Worm (Caenorhabditis elegans) whole organism, young adult: ENCODE results near the gene F16F9.4.
A peak's percentile ranks its signal among the peaks of the same experiment; 100 is the strongest.

Experiments used
- B0035.1 ChIP-seq: sonication (generic microtip); optimal IDR thresholded peaks from 2 replicates; lab custom pipeline; 2016; ENCODE audit warnings: missing genetic modification characterization, mild to moderate bottlenecking, missing compliant biosample characterization, missing genotype, missing genetic modification reagents
- B0261.1 ChIP-seq: sonication (generic microtip); optimal IDR thresholded peaks from 2 replicates; lab custom pipeline; 2016; ENCODE audit warnings: mild to moderate bottlenecking, missing genetic modification characterization, moderate library complexity, missing compliant biosample characterization
- C06A6.2 ChIP-seq: fragments of 200-800 bp; sonication (Bioruptor generic); conservative IDR thresholded peaks from 2 replicates; pipeline ENCODE4 v1.3.6; 2022; ENCODE audit warnings: missing genetic modification characterization, missing compliant biosample characterization
- C17E4.6 ChIP-seq: fragments of 200-800 bp; sonication (Bioruptor generic); IDR thresholded peaks from 2 replicates; pipeline ENCODE4 v1.3.6; 2022; ENCODE audit warnings: missing genetic modification reagents, missing genetic modification characterization, missing compliant biosample characterization
- D2030.7 ChIP-seq: fragments of 200-800 bp; sonication (Bioruptor generic); IDR thresholded peaks from 2 replicates; pipeline ENCODE4 v1.3.6; 2022; ENCODE audit warnings: missing genetic modification reagents, missing genetic modification characterization, missing compliant biosample characterization
- F33H1.4 ChIP-seq: fragments of 200-800 bp; sonication (Bioruptor generic); IDR thresholded peaks from 2 replicates; pipeline ENCODE4 v1.3.6; 2022; ENCODE audit warnings: missing genetic modification reagents, missing genetic modification characterization, missing compliant biosample characterization
- T26A5.8 ChIP-seq: sonication (generic microtip); optimal IDR thresholded peaks from 2 replicates; lab custom pipeline; 2016; ENCODE audit warnings: missing genetic modification characterization, missing compliant biosample characterization
- Y67H2A.10 ChIP-seq: fragments of 200-800 bp; sonication (Bioruptor generic); conservative IDR thresholded peaks from 2 replicates; pipeline ENCODE4 v1.3.6; 2022; ENCODE audit warnings: missing genetic modification reagents, missing genetic modification characterization, missing compliant biosample characterization
- Y95B8A.8 ChIP-seq: fragments of 200-800 bp; sonication (Bioruptor generic); IDR thresholded peaks from 2 replicates; pipeline ENCODE4 v1.3.6; 2022; ENCODE audit warnings: missing genetic modification reagents, missing genetic modification characterization, missing compliant biosample characterization
- ZK185.1 ChIP-seq: sonication (generic microtip); optimal IDR thresholded peaks from 2 replicates; lab custom pipeline; 2016; ENCODE audit warnings: mild to moderate bottlenecking, missing genetic modification characterization, missing compliant biosample characterization; ENCODE audit not compliant: poor library complexity, severe bottlenecking
- akir-1 ChIP-seq: fragments of 200-800 bp; sonication (Bioruptor generic); optimal IDR thresholded peaks from 2 replicates; lab custom pipeline; 2018; ENCODE audit warnings: mild to moderate bottlenecking, missing genetic modification characterization, moderate library complexity, missing compliant biosample characterization
- ama-1 ChIP-seq, 3 experiments: fragments of 150-350 bp in 1 of 3; sonication (generic microtip) in 2 of 3; optimal IDR thresholded peaks; 2 replicates each; lab custom pipeline; 2014 to 2018; ENCODE audit warnings: missing biosample characterization in 2 of 3, missing genetic modification characterization in 2 of 3, missing genetic modification reagents in 2 of 3
- aptf-2 ChIP-seq: fragments of 200-800 bp; sonication (Bioruptor generic); conservative IDR thresholded peaks from 2 replicates; pipeline ENCODE4 v1.3.6; 2022; ENCODE audit warnings: missing genetic modification reagents, missing genetic modification characterization, missing compliant biosample characterization
- atf-7 ChIP-seq: sonication (generic microtip); optimal IDR thresholded peaks from 2 replicates; lab custom pipeline; 2017; ENCODE audit warnings: mild to moderate bottlenecking, missing genetic modification characterization, missing compliant biosample characterization
- athp-1 ChIP-seq: sonication (generic microtip); optimal IDR thresholded peaks from 2 replicates; lab custom pipeline; 2017; ENCODE audit warnings: mild to moderate bottlenecking, missing genetic modification characterization, missing compliant biosample characterization
- ccch-3 ChIP-seq: fragments of 200-800 bp; sonication (Bioruptor generic); optimal IDR thresholded peaks from 2 replicates; lab custom pipeline; 2018; ENCODE audit warnings: mild to moderate bottlenecking, missing genetic modification characterization, missing compliant biosample characterization
- ceh-100 ChIP-seq: fragments of 200-800 bp; sonication (Bioruptor generic); IDR thresholded peaks from 2 replicates; pipeline ENCODE4 v1.3.6; 2022; ENCODE audit warnings: missing genetic modification reagents, missing genetic modification characterization, missing compliant biosample characterization
- ceh-27 ChIP-seq: fragments of 200-800 bp; sonication (Bioruptor generic); optimal IDR thresholded peaks from 2 replicates; lab custom pipeline; 2018; ENCODE audit warnings: mild to moderate bottlenecking, missing genetic modification characterization, moderate library complexity, missing compliant biosample characterization
- ceh-58 ChIP-seq: fragments of 200-800 bp; sonication (Bioruptor generic); IDR thresholded peaks from 2 replicates; pipeline ENCODE4 v1.3.6; 2022; ENCODE audit warnings: missing genetic modification characterization, missing compliant biosample characterization
- chd-7 ChIP-seq: sonication (generic microtip); optimal IDR thresholded peaks from 2 replicates; lab custom pipeline; 2016; ENCODE audit warnings: mild to moderate bottlenecking, missing genetic modification characterization, moderate library complexity, missing compliant biosample characterization
- dox-1 ChIP-seq: fragments of 200-800 bp; sonication (Bioruptor generic); IDR thresholded peaks from 2 replicates; pipeline ENCODE4 v1.3.6; 2022; ENCODE audit warnings: missing genetic modification reagents, missing genetic modification characterization, missing compliant biosample characterization
- dpff-1 ChIP-seq: sonication (generic microtip); optimal IDR thresholded peaks from 2 replicates; lab custom pipeline; 2017; ENCODE audit warnings: mild to moderate bottlenecking, missing genetic modification characterization, missing compliant biosample characterization
- ekl-4 ChIP-seq: fragments of 200-800 bp; sonication (Bioruptor generic); IDR thresholded peaks from 2 replicates; pipeline ENCODE4 v1.3.6; 2022; ENCODE audit warnings: missing genetic modification reagents, missing genetic modification characterization, missing compliant biosample characterization
- him-1 ChIP-seq: sonication (generic microtip); optimal IDR thresholded peaks from 2 replicates; lab custom pipeline; 2016; ENCODE audit warnings: missing genotype, missing genetic modification reagents, missing genetic modification characterization, missing compliant biosample characterization
- hlh-12 ChIP-seq: sonication (generic microtip); optimal IDR thresholded peaks from 2 replicates; lab custom pipeline; 2016; ENCODE audit warnings: missing genetic modification characterization, missing compliant biosample characterization
- hlh-26 ChIP-seq: fragments of 200-800 bp; sonication (Bioruptor generic); conservative IDR thresholded peaks from 2 replicates; pipeline ENCODE4 v1.3.6; 2022; ENCODE audit warnings: missing genetic modification reagents, missing genetic modification characterization, missing compliant biosample characterization
- hmg-1.2 ChIP-seq: fragments of 200-800 bp; sonication (Bioruptor generic); IDR thresholded peaks from 2 replicates; pipeline ENCODE4 v1.3.6; 2022; ENCODE audit warnings: missing genetic modification reagents, missing genetic modification characterization, missing compliant biosample characterization
- let-526 ChIP-seq: fragments of 200-800 bp; sonication (Bioruptor generic); IDR thresholded peaks from 2 replicates; pipeline ENCODE4 v1.3.6; 2022; ENCODE audit warnings: missing genetic modification reagents, missing genetic modification characterization, missing compliant biosample characterization
- lin-26 ChIP-seq: fragments of 200-800 bp; sonication (Bioruptor generic); IDR thresholded peaks from 2 replicates; pipeline ENCODE4 v1.3.6; 2022; ENCODE audit warnings: missing genetic modification reagents, missing genetic modification characterization, missing compliant biosample characterization
- lin-54 ChIP-seq: fragments of 200-800 bp; sonication (Bioruptor generic); optimal IDR thresholded peaks from 2 replicates; lab custom pipeline; 2018; ENCODE audit warnings: mild to moderate bottlenecking, missing genetic modification characterization, missing compliant biosample characterization
- lir-1 ChIP-seq: fragments of 200-800 bp; sonication (Bioruptor generic); conservative IDR thresholded peaks from 2 replicates; pipeline ENCODE4 v1.3.6; 2022; ENCODE audit warnings: missing genetic modification reagents, missing genetic modification characterization, missing compliant biosample characterization
- lsl-1 ChIP-seq: fragments of 200-800 bp; sonication (Bioruptor generic); optimal IDR thresholded peaks from 2 replicates; lab custom pipeline; 2018; ENCODE audit warnings: mild to moderate bottlenecking, missing genetic modification characterization, moderate library complexity, missing compliant biosample characterization
- lsy-27 ChIP-seq: sonication (generic microtip); optimal IDR thresholded peaks from 2 replicates; lab custom pipeline; 2017; ENCODE audit warnings: missing genetic modification characterization, mild to moderate bottlenecking, missing compliant biosample characterization, antibody characterized with exemption, missing genotype, borderline replicate concordance; ENCODE audit not compliant: insufficient read depth
- mel-28 ChIP-seq: sonication (generic microtip); optimal IDR thresholded peaks from 2 replicates; lab custom pipeline; 2016; ENCODE audit warnings: borderline replicate concordance, mild to moderate bottlenecking, missing genetic modification characterization, missing compliant biosample characterization
- mes-4 ChIP-seq: sonication (generic microtip); optimal IDR thresholded peaks from 2 replicates; lab custom pipeline; 2016; ENCODE audit warnings: missing genotype, missing genetic modification characterization, missing compliant biosample characterization
- nhr-80 ChIP-seq: sonication (generic microtip); optimal IDR thresholded peaks from 2 replicates; lab custom pipeline; 2016; ENCODE audit warnings: missing genetic modification characterization, missing compliant biosample characterization
- nhr-90 ChIP-seq: sonication (generic microtip); optimal IDR thresholded peaks from 2 replicates; lab custom pipeline; 2016; ENCODE audit warnings: missing genotype, mild to moderate bottlenecking, missing genetic modification characterization, missing compliant biosample characterization
- unc-130 ChIP-seq: sonication (generic microtip); optimal IDR thresholded peaks from 2 replicates; lab custom pipeline; 2016; ENCODE audit warnings: missing genetic modification reagents, missing genetic modification characterization, missing compliant biosample characterization
- zfh-2 ChIP-seq: fragments of 200-800 bp; sonication (Bioruptor generic); conservative IDR thresholded peaks from 2 replicates; pipeline ENCODE4 v1.3.6; 2022; ENCODE audit warnings: missing genetic modification reagents, missing genetic modification characterization, missing compliant biosample characterization
- zim-3 ChIP-seq: sonication (generic microtip); optimal IDR thresholded peaks from 2 replicates; lab custom pipeline; 2017; ENCODE audit warnings: mild to moderate bottlenecking, missing genetic modification characterization, moderate library complexity, missing compliant biosample characterization
- ztf-18 ChIP-seq: sonication (generic microtip); optimal IDR thresholded peaks from 2 replicates; lab custom pipeline; 2016; ENCODE audit warnings: missing genotype, mild to moderate bottlenecking, missing genetic modification characterization, missing compliant biosample characterization
- ztf-25 ChIP-seq: fragments of 200-800 bp; sonication (Bioruptor generic); IDR thresholded peaks from 2 replicates; pipeline ENCODE4 v1.3.6; 2022; ENCODE audit warnings: missing genetic modification reagents, missing genetic modification characterization, missing compliant biosample characterization
- ztf-26 ChIP-seq: sonication (generic microtip); optimal IDR thresholded peaks from 2 replicates; lab custom pipeline; 2017; ENCODE audit warnings: missing genetic modification characterization, missing compliant biosample characterization
- ztf-3 ChIP-seq: fragments of 200-800 bp; sonication (Bioruptor generic); optimal IDR thresholded peaks from 2 replicates; lab custom pipeline; 2018; ENCODE audit warnings: mild to moderate bottlenecking, missing genetic modification characterization, missing compliant biosample characterization
- ztf-6 ChIP-seq: fragments of 200-800 bp; sonication (Bioruptor generic); IDR thresholded peaks from 2 replicates; pipeline ENCODE4 v1.3.6; 2022; ENCODE audit warnings: missing genetic modification reagents, missing genetic modification characterization, missing compliant biosample characterization

The F16F9.4 gene

DNA sequence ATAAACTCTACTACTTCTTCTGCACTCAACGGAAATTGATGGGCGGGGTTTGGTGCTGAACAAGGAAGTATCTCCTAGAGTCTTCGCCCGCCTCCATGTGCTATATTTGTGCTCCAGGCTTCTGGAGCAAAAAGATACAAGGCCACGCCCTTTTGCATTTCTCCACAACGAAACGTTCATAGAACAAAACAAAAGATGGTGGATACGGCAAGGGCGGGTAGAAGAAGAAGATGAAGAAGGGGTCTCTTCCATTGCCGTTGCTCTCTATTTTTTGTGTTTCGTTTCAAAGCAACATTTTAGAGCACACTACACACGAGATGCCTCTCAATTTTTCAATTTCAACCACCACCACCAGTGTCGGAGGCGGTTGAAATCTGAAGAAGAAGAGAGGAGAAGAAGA lies 13.1 kb upstream of the F16F9.4 start:
- no peak for TF ChIP-seq ceh-58 (GFP tag; lab: Robert Waterston, UW)
- TF ChIP-seq B0035.1: no peak
- TF ChIP-seq ztf-3 (GFP tag; lab: Kevin White, UChicago): no peak
- TF ChIP-seq ZK185.1 (tag; lab: Kevin White, UChicago): no peak
- 0 out of 2 replicates have a peak, but pooled peaks have one; percentile 13 for TF ChIP-seq dox-1 (GFP tag; lab: Robert Waterston, UW)
- TF ChIP-seq zfh-2 (GFP tag; lab: Robert Waterston, UW): 0 out of 2 replicates have a peak, but pooled peaks have one; percentile 24
- TF ChIP-seq ztf-26 (tag; lab: Kevin White, UChicago): peak; percentile 7
- no peak for TF ChIP-seq C17E4.6 (GFP tag; lab: Robert Waterston, UW)
- 0 out of 2 replicates have a peak, but pooled peaks have one; percentile 34 for TF ChIP-seq ztf-6 (GFP tag; lab: Robert Waterston, UW)
- no peak for TF ChIP-seq aptf-2
- peak; percentile 54 for TF ChIP-seq ceh-27 (GFP tag; lab: Kevin White, UChicago)
- no peak for TF ChIP-seq athp-1 (tag; lab: Kevin White, UChicago)
- TF ChIP-seq lsl-1: no peak
- TF ChIP-seq akir-1 (GFP tag; lab: Kevin White, UChicago): no peak
- TF ChIP-seq, all 124 proteins: peak for 5

DNA sequence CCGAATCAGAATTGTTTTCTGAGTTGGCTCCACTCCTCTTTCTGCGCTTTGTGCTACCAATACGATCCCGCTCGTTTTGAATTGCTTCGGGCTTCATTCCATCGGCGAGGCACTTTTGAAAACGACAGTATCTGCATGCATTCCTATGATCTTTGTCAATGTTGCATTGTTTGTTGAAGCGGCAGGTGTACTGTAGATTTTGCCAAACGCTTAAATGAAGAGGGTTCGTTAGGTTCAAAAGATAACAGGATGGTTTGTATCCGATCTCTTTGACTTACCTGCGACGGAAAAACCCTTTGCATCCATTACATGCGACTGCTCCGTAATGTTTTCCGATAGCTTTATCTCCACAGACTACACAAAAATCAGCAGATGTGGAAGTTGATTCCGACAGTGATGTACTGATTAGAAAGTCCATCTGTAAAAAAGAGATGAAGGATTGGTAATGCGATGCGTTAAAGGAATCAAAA lies 12.6 kb upstream of the F16F9.4 start, which contains the start of gene nhr-14:
nhr-14 (minus strand) TSS at position 420 of the 470 bp plus-strand sequence.
- TF ChIP-seq C06A6.2: no peak
- TF ChIP-seq lir-1 (GFP tag; lab: Robert Waterston, UW): no peak
- no peak for TF ChIP-seq ztf-25 (GFP tag; lab: Robert Waterston, UW)
- peak; percentile 13 for TF ChIP-seq ama-1 (optimal IDR thresholded peaks at IDR 0.05; lab: Kevin White, UChicago)
- TF ChIP-seq ama-1 (GFP tag; optimal IDR thresholded peaks at IDR 0.05; lab: Kevin White, UChicago): no peak
- TF ChIP-seq ceh-58 (GFP tag; lab: Robert Waterston, UW): no peak
- no peak for TF ChIP-seq hmg-1.2
- TF ChIP-seq aptf-2: no peak
- no peak for TF ChIP-seq lin-26 (GFP tag; lab: Robert Waterston, UW)
- TF ChIP-seq nhr-90: no peak

DNA sequence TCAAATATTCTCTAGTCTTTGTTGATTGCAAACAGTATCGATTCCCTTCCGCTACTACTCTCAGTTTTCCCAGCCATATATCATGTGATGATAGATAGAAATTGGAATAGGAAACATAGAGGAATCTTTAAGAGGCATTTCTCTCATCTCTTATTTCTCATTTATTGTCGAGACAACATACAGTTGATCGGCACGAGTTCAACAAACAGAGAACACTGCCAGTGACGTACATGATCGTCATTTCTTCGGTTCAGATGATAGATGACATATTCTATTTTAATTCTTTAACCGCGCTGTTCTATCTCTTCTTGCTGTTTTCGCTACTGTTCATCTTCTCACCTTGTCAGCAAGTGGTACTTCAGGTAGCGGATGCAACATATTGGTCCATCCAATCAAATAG lies 12.0 kb upstream of the F16F9.4 start:
- TF ChIP-seq mes-4 (tag; lab: Kevin White, UChicago) (no peak), ztf-18 (tag; lab: Kevin White, UChicago) (no peak), lir-1 (GFP tag; lab: Robert Waterston, UW) (no peak), Y95B8A.8 (GFP tag; lab: Robert Waterston, UW) (no peak), unc-130 (GFP tag; lab: Kevin White, UChicago) (no peak), hlh-26 (GFP tag; lab: Robert Waterston, UW) (no peak), atf-7 (tag; lab: Kevin White, UChicago) (peak; percentile 44), T26A5.8 (no peak), D2030.7 (GFP tag; lab: Robert Waterston, UW) (no peak), ekl-4 (GFP tag; lab: Robert Waterston, UW) (no peak), B0261.1 (tag; lab: Kevin White, UChicago) (no peak), hlh-12 (tag; lab: Kevin White, UChicago) (no peak), F33H1.4 (no peak), lin-54 (no peak), dpff-1 (tag; lab: Kevin White, UChicago) (no peak), ama-1 (optimal IDR thresholded peaks at IDR 0.05; lab: Kevin White, UChicago) (no peak), ama-1 (GFP tag; optimal IDR thresholded peaks at IDR 0.05; lab: Kevin White, UChicago) (no peak), ceh-100 (GFP tag; lab: Robert Waterston, UW) (no peak), mel-28 (tag; lab: Kevin White, UChicago) (no peak), Y67H2A.10 (GFP tag; lab: Robert Waterston, UW) (no peak), nhr-80 (peak; percentile 10), zim-3 (tag; lab: Kevin White, UChicago) (no peak), ccch-3 (GFP tag; lab: Kevin White, UChicago) (no peak), chd-7 (tag; lab: Kevin White, UChicago) (peak; percentile 21), ceh-58 (GFP tag; lab: Robert Waterston, UW) (no peak), ztf-3 (GFP tag; lab: Kevin White, UChicago) (no peak), lsy-27 (tag; lab: Kevin White, UChicago) (no peak), ztf-25 (GFP tag; lab: Robert Waterston, UW) (no peak), him-1 (no peak), let-526 (GFP tag; lab: Robert Waterston, UW) (no peak)
